Worm (Caenorhabditis elegans): ENCODE data around the gene aff-1.

aff-1 gene

DNA sequence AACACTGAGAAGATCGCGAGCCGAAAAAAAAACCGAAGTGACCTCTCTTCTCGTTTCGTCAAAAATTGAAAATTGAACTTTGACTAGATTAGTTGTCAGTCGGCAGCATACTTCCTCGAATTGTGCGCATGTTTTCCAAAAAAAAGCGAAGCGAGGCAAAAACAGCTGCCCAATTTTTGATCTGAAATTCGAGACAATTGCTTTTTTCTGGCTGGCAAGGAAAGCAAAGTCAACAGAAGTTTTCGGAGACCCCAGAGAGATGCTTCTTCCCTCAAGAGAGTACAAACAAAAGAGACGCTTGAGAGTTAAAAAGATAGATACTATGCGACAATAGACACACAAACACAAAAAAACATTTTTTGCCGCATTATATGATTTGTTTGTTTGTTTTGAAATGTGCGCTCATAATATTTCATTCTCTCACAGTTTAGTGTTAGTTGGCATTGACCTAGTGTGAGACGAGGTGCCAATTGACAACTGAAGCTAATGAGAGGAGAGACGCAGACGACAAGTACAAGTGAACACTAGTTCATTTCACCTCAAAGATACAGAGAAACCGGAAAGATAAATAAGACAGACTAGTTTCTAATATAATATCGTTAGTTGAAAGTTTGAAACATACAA lies 27.5 kb downstream of the aff-1 start:
- no peak for TF ChIP-seq elt-2 (tag; optimal IDR thresholded peaks at IDR 0.05)
- TF ChIP-seq hmg-11 (tag; optimal IDR thresholded peaks at IDR 0.05), result no peak
- no peak for TF ChIP-seq elt-1 (tag; optimal IDR thresholded peaks at IDR 0.05)
- TF ChIP-seq lin-39 (tag; optimal IDR thresholded peaks at IDR 0.05), result no peak
- no peak for TF ChIP-seq fkh-10 (GFP tag; optimal IDR thresholded peaks at IDR 0.05)
- no peak for TF ChIP-seq mml-1 (tag; optimal IDR thresholded peaks at IDR 0.05)
- TF ChIP-seq ama-1 (optimal IDR thresholded peaks at IDR 0.05), result no peak
- no peak for TF ChIP-seq jun-1 (tag; optimal IDR thresholded peaks at IDR 0.05)
- TF ChIP-seq pqm-1 (tag; optimal IDR thresholded peaks at IDR 0.05), result no peak
- no peak for TF ChIP-seq nhr-77 (tag; optimal IDR thresholded peaks at IDR 0.05)
- TF ChIP-seq nhr-76 (tag; optimal IDR thresholded peaks at IDR 0.05), result no peak
- TF ChIP-seq ceh-9 (tag; optimal IDR thresholded peaks at IDR 0.05), result no peak
- no peak for TF ChIP-seq ceh-82 (tag; optimal IDR thresholded peaks at IDR 0.05)
- TF ChIP-seq R02D3.7 (tag; optimal IDR thresholded peaks at IDR 0.05), result no peak
- TF ChIP-seq ceh-28 (tag; optimal IDR thresholded peaks at IDR 0.05), result no peak
- TF ChIP-seq fos-1 (tag; optimal IDR thresholded peaks at IDR 0.05), result no peak
- TF ChIP-seq elt-3 (tag; optimal IDR thresholded peaks at IDR 0.05), result no peak
- TF ChIP-seq nhr-11 (tag; optimal IDR thresholded peaks at IDR 0.05), result no peak
- no peak for TF ChIP-seq nfya-1 (tag; optimal IDR thresholded peaks at IDR 0.05; ENCODE audit: insufficient read depth)
- no peak for TF ChIP-seq egl-5 (tag; optimal IDR thresholded peaks at IDR 0.05)
- peak; percentile 47 for TF ChIP-seq nhr-23 (tag; optimal IDR thresholded peaks at IDR 0.05)
- TF ChIP-seq tbx-2 (tag; optimal IDR thresholded peaks at IDR 0.05), result no peak
- no peak for TF ChIP-seq mdl-1 (tag; optimal IDR thresholded peaks at IDR 0.05)
- TF ChIP-seq zag-1 (tag; optimal IDR thresholded peaks at IDR 0.05), result no peak
- TF ChIP-seq unc-39 (tag; optimal IDR thresholded peaks at IDR 0.05), result no peak
- peak; percentile 73 for TF ChIP-seq nhr-25 (tag; optimal IDR thresholded peaks at IDR 0.05)
- no peak for TF ChIP-seq ZK546.5 (tag; optimal IDR thresholded peaks at IDR 0.05)
- TF ChIP-seq ceh-16 (tag; optimal IDR thresholded peaks at IDR 0.05), result no peak
- no peak for TF ChIP-seq nhr-12 (tag; optimal IDR thresholded peaks at IDR 0.05)
- TF ChIP-seq nhr-28 (tag; optimal IDR thresholded peaks at IDR 0.05), result no peak
- TF ChIP-seq snpc-4 (tag; optimal IDR thresholded peaks at IDR 0.05), result no peak
- no peak for TF ChIP-seq aly-2 (tag; optimal IDR thresholded peaks at IDR 0.05)
- no peak for TF ChIP-seq nhr-43 (tag; optimal IDR thresholded peaks at IDR 0.05; ENCODE audit: poor library complexity, severe bottlenecking)
- no peak for TF ChIP-seq daf-12 (tag; optimal IDR thresholded peaks at IDR 0.05)
- peak; percentile 95 for TF ChIP-seq egl-27 (tag; optimal IDR thresholded peaks at IDR 0.05)
- no peak for TF ChIP-seq eor-1 (tag; optimal IDR thresholded peaks at IDR 0.05)
- no peak for TF ChIP-seq fkh-2 (tag; optimal IDR thresholded peaks at IDR 0.05)
- no peak for TF ChIP-seq nhr-237 (tag; optimal IDR thresholded peaks at IDR 0.05)
- no peak for TF ChIP-seq skn-1 (tag; optimal IDR thresholded peaks at IDR 0.05)
- TF ChIP-seq lsy-12 (tag; optimal IDR thresholded peaks at IDR 0.05), result no peak
- TF ChIP-seq ztf-11 (tag; optimal IDR thresholded peaks at IDR 0.05), result no peak
- peak; percentile 95 for TF ChIP-seq pha-4 (tag; optimal IDR thresholded peaks at IDR 0.05)
- no peak for TF ChIP-seq sea-2 (GFP tag; optimal IDR thresholded peaks at IDR 0.05)
- TF ChIP-seq unc-62 (GFP tag; optimal IDR thresholded peaks at IDR 0.05), result peak; percentile 46
- no peak for TF ChIP-seq nhr-67 (tag; optimal IDR thresholded peaks at IDR 0.05)

- TF ChIP-seq nhr-43 (tag; optimal IDR thresholded peaks at IDR 0.05; ENCODE audit: poor library complexity, severe bottlenecking) (peak; percentile 39), pha-4 (tag; optimal IDR thresholded peaks at IDR 0.05) (no peak), lin-39 (tag; optimal IDR thresholded peaks at IDR 0.05) (peak; percentile 35), nfya-1 (tag; optimal IDR thresholded peaks at IDR 0.05; ENCODE audit: insufficient read depth) (peak; percentile 37), fkh-2 (tag; optimal IDR thresholded peaks at IDR 0.05) (no peak), nhr-23 (tag; optimal IDR thresholded peaks at IDR 0.05) (peak; percentile 78), unc-62 (GFP tag; optimal IDR thresholded peaks at IDR 0.05) (peak; percentile 72), egl-5 (tag; optimal IDR thresholded peaks at IDR 0.05) (peak; percentile 85), elt-2 (tag; optimal IDR thresholded peaks at IDR 0.05) (peak; percentile 23), jun-1 (tag; optimal IDR thresholded peaks at IDR 0.05) (no peak), elt-1 (tag; optimal IDR thresholded peaks at IDR 0.05) (peak; percentile 74), snpc-4 (tag; optimal IDR thresholded peaks at IDR 0.05) (peak; percentile 10), nhr-25 (tag; optimal IDR thresholded peaks at IDR 0.05) (peak; percentile 84)
Measured at ce11 chrII:6835500-6835899, 28.1 kb downstream of the aff-1 start.

Data from whole organism, L3 larva.